Fruit fly (Drosophila melanogaster) whole organism, embryonic: ENCODE data around the gene CG1640.

Experiments used
- Awh ChIP-seq: fragments of 200-800 bp; sonication (Bioruptor generic); IDR thresholded peaks from 2 replicates; pipeline ENCODE4, ENCODE4 v1.3.6; 2022; ENCODE audit warnings: missing biosample characterization, missing genetic modification characterization
- BEAF-32 ChIP-seq: fragments of 200-800 bp; sonication (Bioruptor generic); optimal IDR thresholded peaks from 3 replicates; lab custom pipeline; 2017; ENCODE audit warnings: missing biosample characterization, missing genetic modification characterization, mild to moderate bottlenecking, moderate library complexity, missing genetic modification reagents
- CG10274 ChIP-seq: fragments of 200-800 bp; sonication (Bioruptor generic); optimal IDR thresholded peaks from 3 replicates; lab custom pipeline; 2017; ENCODE audit warnings: missing biosample characterization, mild to moderate bottlenecking, missing genetic modification characterization
- CG11560 ChIP-seq: fragments of 200-800 bp; sonication (Bioruptor generic); IDR thresholded peaks from 3 replicates; pipeline ENCODE4 v1.3.6; 2022; ENCODE audit warnings: missing biosample characterization, missing genetic modification characterization
- CG12391 ChIP-seq: fragments of 200-800 bp; sonication (Bioruptor generic); optimal IDR thresholded peaks from 3 replicates; lab custom pipeline; 2018; ENCODE audit warnings: missing biosample characterization, mild to moderate bottlenecking, missing genetic modification characterization, moderate library complexity
- CG12744 ChIP-seq: fragments of 200-800 bp; sonication (Bioruptor generic); optimal IDR thresholded peaks from 2 replicates; lab custom pipeline; 2016; ENCODE audit warnings: missing biosample characterization, missing genetic modification characterization
- CG13296 ChIP-seq: fragments of 200-800 bp; sonication (Bioruptor generic); optimal IDR thresholded peaks from 3 replicates; lab custom pipeline; 2018; ENCODE audit warnings: missing biosample characterization, mild to moderate bottlenecking, missing genetic modification characterization
- CG13624 ChIP-seq: fragments of 200-800 bp; sonication (Bioruptor generic); optimal IDR thresholded peaks from 2 replicates; lab custom pipeline; 2016; ENCODE audit warnings: missing biosample characterization, missing genetic modification characterization
- CG13894 ChIP-seq: fragments of 200-800 bp; sonication (Bioruptor generic); optimal IDR thresholded peaks from 3 replicates; lab custom pipeline; 2018; ENCODE audit warnings: missing biosample characterization, mild to moderate bottlenecking, missing genetic modification characterization, moderate library complexity
- CG14014 ChIP-seq: fragments of 200-800 bp; sonication (Bioruptor generic); IDR thresholded peaks from 2 replicates; pipeline ENCODE4 v1.3.6; 2022; ENCODE audit warnings: missing biosample characterization, missing genetic modification characterization
- CG14965 ChIP-seq: fragments of 200-800 bp; sonication (Bioruptor generic); optimal IDR thresholded peaks from 2 replicates; lab custom pipeline; 2016; ENCODE audit warnings: missing biosample characterization, missing genetic modification characterization, borderline replicate concordance
- CG15011 ChIP-seq: fragments of 200-800 bp; sonication (Bioruptor generic); optimal IDR thresholded peaks from 3 replicates; lab custom pipeline; 2018; ENCODE audit warnings: missing biosample characterization, mild to moderate bottlenecking, missing genetic modification characterization
- CG1529 ChIP-seq: fragments of 200-800 bp; sonication (Bioruptor generic); optimal IDR thresholded peaks from 3 replicates; lab custom pipeline; 2018; ENCODE audit warnings: missing biosample characterization, missing genetic modification characterization
- CG1602 ChIP-seq: fragments of 200-800 bp; sonication (Bioruptor generic); optimal IDR thresholded peaks from 3 replicates; lab custom pipeline; 2016; ENCODE audit warnings: missing biosample characterization, missing genetic modification characterization
- CG16815 ChIP-seq: fragments of 200-800 bp; sonication (Bioruptor generic); optimal IDR thresholded peaks from 3 replicates; lab custom pipeline; 2017; ENCODE audit warnings: missing biosample characterization, mild to moderate bottlenecking, missing genetic modification characterization
- CG17328 ChIP-seq: fragments of 200-800 bp; sonication (Bioruptor generic); IDR thresholded peaks from 2 replicates; pipeline ENCODE4 v1.3.6; 2022; ENCODE audit warnings: missing biosample characterization, missing genetic modification characterization
- CG18476 ChIP-seq: fragments of 200-800 bp; sonication (Bioruptor generic); optimal IDR thresholded peaks from 2 replicates; lab custom pipeline; 2016; ENCODE audit warnings: missing biosample characterization, mild to moderate bottlenecking, missing genetic modification characterization
- CG2202 ChIP-seq: fragments of 200-800 bp; sonication (Bioruptor generic); optimal IDR thresholded peaks from 2 replicates; lab custom pipeline; 2018; ENCODE audit warnings: missing biosample characterization, mild to moderate bottlenecking, missing genetic modification characterization
- CG4282 ChIP-seq: fragments of 200-800 bp; sonication (Bioruptor generic); optimal IDR thresholded peaks from 2 replicates; lab custom pipeline; 2016; ENCODE audit warnings: missing biosample characterization, missing genetic modification characterization
- CG4328 ChIP-seq: fragments of 200-800 bp; sonication (Bioruptor generic); optimal IDR thresholded peaks from 3 replicates; lab custom pipeline; 2017; ENCODE audit warnings: missing biosample characterization, missing genetic modification reagents, missing genetic modification characterization
- CG6272 ChIP-seq: fragments of 200-800 bp; sonication (Bioruptor generic); IDR thresholded peaks from 2 replicates; pipeline ENCODE4 v1.3.6; 2022; ENCODE audit warnings: missing biosample characterization, missing genetic modification characterization
- CG6791 ChIP-seq: fragments of 200-800 bp; sonication (Bioruptor generic); IDR thresholded peaks from 3 replicates; pipeline ENCODE4 v1.3.6; 2022; ENCODE audit warnings: missing biosample characterization, missing genetic modification characterization; ENCODE audit not compliant: partially characterized antibody
- CG7271 ChIP-seq: fragments of 200-800 bp; sonication (Bioruptor generic); optimal IDR thresholded peaks from 2 replicates; lab custom pipeline; 2018; ENCODE audit warnings: missing biosample characterization, mild to moderate bottlenecking, missing genetic modification characterization, moderate library complexity
- Chrac-16 ChIP-seq: fragments of 200-800 bp; sonication (Bioruptor generic); optimal IDR thresholded peaks from 3 replicates; lab custom pipeline; 2016; ENCODE audit warnings: missing biosample characterization, missing genetic modification characterization
- Dref ChIP-seq: fragments of 200-800 bp; sonication (Bioruptor generic); IDR thresholded peaks from 2 replicates; pipeline ENCODE4 v1.3.6; 2022; ENCODE audit warnings: missing biosample characterization, missing genetic modification characterization
- Hr51 ChIP-seq, 2 experiments: fragments of 200-800 bp; sonication (Bioruptor generic); optimal IDR thresholded peaks; 2 replicates in 1 of 2; 3 replicates in 1 of 2; lab custom pipeline; 2016 to 2018; ENCODE audit warnings: missing biosample characterization in 2 of 2, missing genetic modification characterization in 2 of 2, mild to moderate bottlenecking in 1 of 2, moderate library complexity in 1 of 2
- Meics ChIP-seq: fragments of 200-800 bp; sonication (Bioruptor generic); optimal IDR thresholded peaks from 2 replicates; lab custom pipeline; 2017; ENCODE audit warnings: missing biosample characterization, mild to moderate bottlenecking, missing genetic modification characterization
- Neu2 ChIP-seq: fragments of 200-800 bp; sonication (Bioruptor generic); optimal IDR thresholded peaks from 3 replicates; lab custom pipeline; 2016; ENCODE audit warnings: missing biosample characterization, missing genetic modification characterization, borderline replicate concordance
- PHDP ChIP-seq: fragments of 200-800 bp; sonication (Bioruptor generic); optimal IDR thresholded peaks from 3 replicates; lab custom pipeline; 2018; ENCODE audit warnings: missing biosample characterization, mild to moderate bottlenecking, missing genetic modification characterization, moderate library complexity
- Scr ChIP-seq: fragments of 200-800 bp; sonication (Bioruptor generic); IDR thresholded peaks from 2 replicates; pipeline ENCODE4 v1.3.6; 2022; ENCODE audit warnings: missing biosample characterization, missing genetic modification characterization; ENCODE audit not compliant: partially characterized antibody
- Ssrp ChIP-seq: fragments of 200-800 bp; sonication (Bioruptor generic); optimal IDR thresholded peaks from 2 replicates; lab custom pipeline; 2018; ENCODE audit warnings: missing biosample characterization, mild to moderate bottlenecking, missing genetic modification characterization, moderate library complexity
- Stat92E ChIP-seq, 3 experiments: fragments of >200 bp in 2 of 3; fragments of 200-800 bp in 1 of 3; sonication (Bioruptor generic) in 1 of 3; optimal IDR thresholded peaks; 2 replicates each; lab custom pipeline; 2017 to 2019; ENCODE audit warnings: missing biosample characterization in 3 of 3, missing genetic modification characterization in 3 of 3, mild to moderate bottlenecking in 1 of 3, moderate library complexity in 1 of 3
- cad ChIP-seq: fragments of >200 bp; optimal IDR thresholded peaks from 2 replicates; lab custom pipeline; 2017; ENCODE audit warnings: missing biosample characterization, missing genetic modification characterization
- chif ChIP-seq, 2 experiments: fragments of 200-800 bp; sonication (Bioruptor generic); optimal IDR thresholded peaks; 3 replicates each; lab custom pipeline; 2016; ENCODE audit warnings: missing biosample characterization in 2 of 2, missing genetic modification characterization in 2 of 2
- ci ChIP-seq: fragments of 200-800 bp; sonication (Bioruptor generic); IDR thresholded peaks from 3 replicates; pipeline ENCODE4 v1.3.6; 2022; ENCODE audit warnings: missing biosample characterization, missing genetic modification characterization
- gcm2 ChIP-seq: fragments of 200-800 bp; sonication (Bioruptor generic); optimal IDR thresholded peaks from 2 replicates; lab custom pipeline; 2016; ENCODE audit warnings: missing biosample characterization, missing genetic modification characterization
- gfzf ChIP-seq: fragments of 200-800 bp; sonication (Bioruptor generic); optimal IDR thresholded peaks from 2 replicates; lab custom pipeline; 2016; ENCODE audit warnings: missing biosample characterization, mild to moderate bottlenecking, missing genetic modification characterization, moderate library complexity
- ind ChIP-seq: fragments of 200-800 bp; sonication (Bioruptor generic); optimal IDR thresholded peaks from 3 replicates; lab custom pipeline; 2016; ENCODE audit warnings: missing biosample characterization, missing genetic modification characterization
- jing ChIP-seq: fragments of 200-800 bp; sonication (Bioruptor generic); optimal IDR thresholded peaks from 2 replicates; lab custom pipeline; 2018; ENCODE audit warnings: missing biosample characterization, mild to moderate bottlenecking, missing genetic modification characterization
- lab ChIP-seq: fragments of 200-800 bp; sonication (Bioruptor generic); optimal IDR thresholded peaks from 3 replicates; lab custom pipeline; 2017; ENCODE audit warnings: missing biosample characterization, missing genetic modification characterization, mild to moderate bottlenecking, moderate library complexity, missing genetic modification reagents
- mam ChIP-seq: fragments of 200-800 bp; sonication (Bioruptor generic); optimal IDR thresholded peaks from 3 replicates; lab custom pipeline; 2016; ENCODE audit warnings: missing biosample characterization, missing genetic modification characterization
- nmo ChIP-seq: fragments of 200-800 bp; sonication (Bioruptor generic); optimal IDR thresholded peaks from 2 replicates; lab custom pipeline; 2018; ENCODE audit warnings: missing biosample characterization, mild to moderate bottlenecking, missing genetic modification characterization, moderate library complexity
- otp ChIP-seq: fragments of 200-800 bp; sonication (Bioruptor generic); IDR thresholded peaks from 3 replicates; pipeline ENCODE4, ENCODE4 v1.3.6; 2022; ENCODE audit warnings: missing biosample characterization, missing genetic modification characterization
- pb ChIP-seq: fragments of 200-800 bp; sonication (Bioruptor generic); optimal IDR thresholded peaks from 3 replicates; lab custom pipeline; 2016; ENCODE audit warnings: missing biosample characterization, missing genetic modification characterization
- pfk ChIP-seq: fragments of 200-800 bp; sonication (Bioruptor generic); optimal IDR thresholded peaks from 2 replicates; lab custom pipeline; 2018; ENCODE audit warnings: missing biosample characterization, mild to moderate bottlenecking, missing genetic modification characterization, moderate library complexity
- pita ChIP-seq: fragments of 200-800 bp; sonication (Bioruptor generic); optimal IDR thresholded peaks from 2 replicates; lab custom pipeline; 2017; ENCODE audit warnings: missing biosample characterization, mild to moderate bottlenecking, missing genetic modification characterization
- ranshi ChIP-seq: fragments of 200-800 bp; sonication (Bioruptor generic); IDR thresholded peaks from 2 replicates; pipeline ENCODE4 v1.3.6; 2022; ENCODE audit warnings: missing biosample characterization, missing genetic modification characterization
- sima ChIP-seq: fragments of 200-800 bp; sonication (Bioruptor generic); optimal IDR thresholded peaks from 2 replicates; lab custom pipeline; 2016; ENCODE audit warnings: missing biosample characterization, missing genetic modification characterization
- stwl ChIP-seq: fragments of 200-800 bp; sonication (Bioruptor generic); optimal IDR thresholded peaks from 3 replicates; lab custom pipeline; 2018; ENCODE audit warnings: missing biosample characterization, mild to moderate bottlenecking, missing genetic modification characterization, moderate library complexity
- toy ChIP-seq: fragments of 200-800 bp; sonication (Bioruptor generic); IDR thresholded peaks from 2 replicates; pipeline ENCODE4 v1.3.6; 2022; ENCODE audit warnings: missing biosample characterization, missing genetic modification characterization
- vfl ChIP-seq: fragments of 200-800 bp; sonication (Bioruptor generic); optimal IDR thresholded peaks from 2 replicates; lab custom pipeline; 2016; ENCODE audit warnings: missing biosample characterization, missing genetic modification characterization

CG1640 gene

dm6 chrX:13338113-13338512 lies 32.3 kb upstream of the CG1640 start, which contains the start of gene CG15747 (continued):
- no peak for TF ChIP-seq PHDP (tag; lab: Kevin White, UChicago)
- TF ChIP-seq vfl = no peak
- no peak for TF ChIP-seq Stat92E (GFP tag; optimal IDR thresholded peaks at IDR 0.05; lab: Kevin White, UChicago)
- no peak for TF ChIP-seq mam (GFP tag; lab: Kevin White, UChicago)
- no peak for TF ChIP-seq CG1602 (GFP tag; lab: Kevin White, UChicago)
- no peak for TF ChIP-seq CG10274
- no peak for TF ChIP-seq CG13296
- TF ChIP-seq CG18476 (GFP tag; lab: Kevin White, UChicago) = no peak
- TF ChIP-seq lab (GFP tag; lab: Kevin White, UChicago) = no peak
- TF ChIP-seq BEAF-32 (GFP tag; lab: Kevin White, UChicago) = peak; percentile 68
- peak; percentile 3 for TF ChIP-seq pita (GFP tag; lab: Kevin White, UChicago)
- TF ChIP-seq CG1529 (GFP tag; lab: Kevin White, UChicago) = no peak
- TF ChIP-seq sima (GFP tag; lab: Kevin White, UChicago) = no peak
- no peak for TF ChIP-seq CG17328 (GFP tag; lab: Robert Waterston, UW)
- no peak for TF ChIP-seq Awh
- peak; percentile 63 for TF ChIP-seq gfzf (GFP tag; lab: Kevin White, UChicago)
- no peak for TF ChIP-seq CG16815 (GFP tag; lab: Kevin White, UChicago)
- peak; percentile 72 for TF ChIP-seq CG6791
- TF ChIP-seq Hr51 (GFP tag; optimal IDR thresholded peaks at IDR 0.05; lab: Kevin White, UChicago) = no peak
- TF ChIP-seq Neu2 (GFP tag; lab: Kevin White, UChicago) = no peak
- no peak for TF ChIP-seq Chrac-16 (GFP tag; lab: Kevin White, UChicago)
- peak; percentile 77 for TF ChIP-seq CG11560
- peak; percentile 48; the same call in 1 of the 3 replicates for TF ChIP-seq ci (GFP tag; lab: Robert Waterston, UW)
- TF ChIP-seq stwl = peak; percentile 2
- TF ChIP-seq otp (GFP tag; lab: Robert Waterston, UW) = no peak
- TF ChIP-seq CG2202 (tag; lab: Kevin White, UChicago) = no peak
- no peak for TF ChIP-seq CG12744 (GFP tag; lab: Kevin White, UChicago)
- no peak for TF ChIP-seq CG13624 (GFP tag; lab: Kevin White, UChicago)
- no peak for TF ChIP-seq chif (GFP tag; optimal IDR thresholded peaks at IDR 0.05; lab: Kevin White, UChicago)
- no peak for TF ChIP-seq CG4282
- no peak for TF ChIP-seq pb (GFP tag; lab: Kevin White, UChicago)
- TF ChIP-seq CG6272 (GFP tag; lab: Robert Waterston, UW) = no peak
- no peak for TF ChIP-seq CG12391 (tag; lab: Kevin White, UChicago)
- no peak for TF ChIP-seq toy
- TF ChIP-seq Meics (GFP tag; lab: Kevin White, UChicago) = no peak
- no peak for TF ChIP-seq ranshi (GFP tag; lab: Robert Waterston, UW)
- TF ChIP-seq nmo (GFP tag; lab: Kevin White, UChicago) = no peak
- no peak for TF ChIP-seq CG13894
- peak; percentile 77 for TF ChIP-seq Dref
- no peak for TF ChIP-seq CG7271 (tag; lab: Kevin White, UChicago)
- no peak for TF ChIP-seq pfk (GFP tag; lab: Kevin White, UChicago)
- peak; percentile 47; the same call in 1 of the 2 replicates for TF ChIP-seq Scr (GFP tag; lab: Robert Waterston, UW)
- no peak for TF ChIP-seq CG15011 (GFP tag; lab: Kevin White, UChicago)
- TF ChIP-seq CG14014 (GFP tag; lab: Robert Waterston, UW) = no peak
- no peak for TF ChIP-seq gcm2 (GFP tag; lab: Kevin White, UChicago)
- TF ChIP-seq CG4328 (GFP tag; lab: Kevin White, UChicago) = no peak
- TF ChIP-seq jing = no peak
- no peak for TF ChIP-seq Ssrp (tag; lab: Kevin White, UChicago)
- no peak for TF ChIP-seq CG14965
- no peak for TF ChIP-seq cad (GFP tag; lab: Kevin White, UChicago)
- no peak for TF ChIP-seq ind (GFP tag; lab: Kevin White, UChicago)
